Worm (Caenorhabditis elegans): ENCODE results near the gene slrp-1.

slrp-1 gene

ce11 chrV:13556746-13557145 lies 8.9 kb upstream of the slrp-1 start, which contains the start of gene cav-2 (continued):
- TF ChIP-seq F57A8.1 (GFP tag; optimal IDR thresholded peaks at IDR 0.05): no peak
- TF ChIP-seq lag-1 (GFP tag; IDR thresholded peaks at IDR 0.05): 0 out of 2 replicates have a peak, but pooled peaks have one; percentile 66
- TF ChIP-seq zim-3 (tag; optimal IDR thresholded peaks at IDR 0.05): no peak
- peak; percentile 4 for TF ChIP-seq tbp1 (GFP tag; optimal IDR thresholded peaks at IDR 0.05)
- no peak for TF ChIP-seq F10E7.11 (tag; optimal IDR thresholded peaks at IDR 0.05)
- no peak for TF ChIP-seq hlh-26 (GFP tag; conservative IDR thresholded peaks at IDR 0.05)
- 0 out of 2 replicates have a peak, but pooled peaks have one; percentile 53 for TF ChIP-seq nhr-120 (GFP tag; IDR thresholded peaks at IDR 0.05)
- TF ChIP-seq nhr-27 (tag; optimal IDR thresholded peaks at IDR 0.05): peak; percentile 57
- TF ChIP-seq B0035.1 (tag; optimal IDR thresholded peaks at IDR 0.05): peak; percentile 88
- peak; percentile 85 for TF ChIP-seq mcd-1 (GFP tag; IDR thresholded peaks at IDR 0.05)
- 0 out of 2 replicates have a peak, but pooled peaks have one; percentile 57 for TF ChIP-seq cebp-1 (GFP tag; IDR thresholded peaks at IDR 0.05)
- TF ChIP-seq cebp-1 (tag; optimal IDR thresholded peaks at IDR 0.05): peak; percentile 66
- TF ChIP-seq ztf-26 (tag; optimal IDR thresholded peaks at IDR 0.05): no peak
- TF ChIP-seq F37B4.10 (GFP tag; IDR thresholded peaks at IDR 0.05): no peak
- TF ChIP-seq him-1 (tag; optimal IDR thresholded peaks at IDR 0.05): peak; percentile 61
- peak; percentile 78 for TF ChIP-seq attf-5 (GFP tag; optimal IDR thresholded peaks at IDR 0.05)
- TF ChIP-seq dox-1 (GFP tag; IDR thresholded peaks at IDR 0.05): peak; percentile 83
- no peak; the same call in 1 of the 2 replicates for TF ChIP-seq madf-3 (GFP tag; IDR thresholded peaks at IDR 0.05)
- TF ChIP-seq B0336.3 (GFP tag; IDR thresholded peaks at IDR 0.05): peak; percentile 61; the same call in 1 of the 2 replicates
- TF ChIP-seq Y53F4B.3 (GFP tag; IDR thresholded peaks at IDR 0.05): no peak
- TF ChIP-seq C17E4.6 (GFP tag; IDR thresholded peaks at IDR 0.05): no peak
- TF ChIP-seq unc-62 (GFP tag; optimal IDR thresholded peaks at IDR 0.05): no peak
- peak; percentile 92 for TF ChIP-seq ceh-27 (GFP tag; optimal IDR thresholded peaks at IDR 0.05)
- TF ChIP-seq somi-1 (GFP tag; optimal IDR thresholded peaks at IDR 0.05): no peak
- peak; percentile 71 for TF ChIP-seq rcor-1 (GFP tag; IDR thresholded peaks at IDR 0.05)
- TF ChIP-seq F23B12.7 (tag; optimal IDR thresholded peaks at IDR 0.05; ENCODE audit: insufficient read depth): peak; percentile 18
- no peak for TF ChIP-seq mxl-1 (tag; optimal IDR thresholded peaks at IDR 0.05)
- no peak for TF ChIP-seq Y56A3A.18 (GFP tag; IDR thresholded peaks at IDR 0.05)
- peak; percentile 45 for TF ChIP-seq madf-8 (GFP tag; conservative IDR thresholded peaks at IDR 0.05)
- no peak for TF ChIP-seq repo-1 (tag; optimal IDR thresholded peaks at IDR 0.05)
- TF ChIP-seq lsy-27 (tag; optimal IDR thresholded peaks at IDR 0.05; ENCODE audit: borderline replicate concordance, insufficient read depth): no peak
- TF ChIP-seq ets-4 (GFP tag; optimal IDR thresholded peaks at IDR 0.05): peak; percentile 98
- no peak for TF ChIP-seq cebp-2 (GFP tag; IDR thresholded peaks at IDR 0.05)
- no peak for TF ChIP-seq sdz-38 (tag; optimal IDR thresholded peaks at IDR 0.05)
- peak; percentile 74 for TF ChIP-seq atf-7 (tag; optimal IDR thresholded peaks at IDR 0.05)
- TF ChIP-seq hsf-1 (GFP tag; IDR thresholded peaks at IDR 0.05): no peak
- TF ChIP-seq lin-35 (GFP tag; optimal IDR thresholded peaks at IDR 0.05): peak in 2 of 3 experiments; percentile 77 to 88
- no peak for TF ChIP-seq ceh-40 (GFP tag; IDR thresholded peaks at IDR 0.05)
- TF ChIP-seq sptf-2 (GFP tag; optimal IDR thresholded peaks at IDR 0.05): no peak
- TF ChIP-seq ztf-25 (GFP tag; IDR thresholded peaks at IDR 0.05): peak; percentile 65; the same call in 1 of the 2 replicates
- TF ChIP-seq pha-4 (tag; optimal IDR thresholded peaks at IDR 0.05): no peak
- no peak for TF ChIP-seq Y79H2A.3 (GFP tag; conservative IDR thresholded peaks at IDR 0.05)
- TF ChIP-seq F49E8.2 (tag; optimal IDR thresholded peaks at IDR 0.05; ENCODE audit: insufficient read depth): no peak
- TF ChIP-seq ceh-58 (GFP tag; IDR thresholded peaks at IDR 0.05): no peak
- TF ChIP-seq chd-7 (tag; optimal IDR thresholded peaks at IDR 0.05): peak; percentile 58
- no peak for TF ChIP-seq mes-4 (tag; optimal IDR thresholded peaks at IDR 0.05)
- peak; percentile 97 for TF ChIP-seq unc-130 (GFP tag; optimal IDR thresholded peaks at IDR 0.05)
- TF ChIP-seq T26A5.8 (tag; optimal IDR thresholded peaks at IDR 0.05): no peak
- no peak for TF ChIP-seq nfya-2 (GFP tag; IDR thresholded peaks at IDR 0.05)
- no peak for TF ChIP-seq F57C9.4 (tag; optimal IDR thresholded peaks at IDR 0.05)

Measured in whole organism, young adult.